Worm (Caenorhabditis elegans): ENCODE data around the gene gcn-1.
A peak's percentile ranks its signal among the peaks of the same experiment; 100 is the strongest.

The gcn-1 gene

DNA sequence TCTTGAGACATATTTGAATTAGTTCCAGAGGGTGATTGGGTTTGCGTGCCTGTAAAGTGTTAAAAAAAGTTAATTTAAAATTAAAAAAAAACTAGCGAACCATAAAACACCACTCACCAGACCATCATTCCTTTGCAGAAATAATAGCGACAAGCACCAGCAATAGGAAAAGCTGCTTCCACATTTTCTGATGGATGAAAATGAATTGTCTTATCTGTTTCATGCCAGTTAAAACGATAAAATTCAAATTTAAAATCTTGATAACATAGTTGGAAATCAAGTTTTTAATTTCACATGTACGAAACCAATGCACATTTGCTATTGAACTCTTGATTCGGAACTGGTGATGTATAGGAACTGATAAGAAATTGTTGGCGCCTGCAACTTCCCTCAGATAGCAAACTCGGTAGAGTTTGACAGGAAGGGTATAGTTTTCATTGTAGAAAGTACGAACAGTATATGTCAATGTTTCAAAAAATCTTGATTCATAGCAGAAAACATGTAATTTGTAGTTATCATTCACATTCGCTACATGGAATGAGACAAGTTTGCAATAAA is 87.9 kb downstream of the gcn-1 start, which contains the start of gene C39B5.10:
C39B5.10 (minus strand) TSS at position 51 of the 558 bp plus-strand sequence.
- TF ChIP-seq eyg-1 (tag; optimal IDR thresholded peaks at IDR 0.05): no peak
- no peak for TF ChIP-seq zip-5 (tag; optimal IDR thresholded peaks at IDR 0.05)
- no peak for TF ChIP-seq T23F11.4 (GFP tag; optimal IDR thresholded peaks at IDR 0.05)
- TF ChIP-seq elt-2 (tag; optimal IDR thresholded peaks at IDR 0.05): peak; percentile 13
- no peak for TF ChIP-seq ceh-30 (tag; optimal IDR thresholded peaks at IDR 0.05)
- no peak for TF ChIP-seq ceh-45 (GFP tag; IDR thresholded peaks at IDR 0.05)
- TF ChIP-seq ref-2 (tag; optimal IDR thresholded peaks at IDR 0.05): no peak
- TF ChIP-seq mec-3 (tag; optimal IDR thresholded peaks at IDR 0.05; ENCODE audit: borderline replicate concordance): no peak
- no peak for TF ChIP-seq pha-2 (tag; optimal IDR thresholded peaks at IDR 0.05)

DNA sequence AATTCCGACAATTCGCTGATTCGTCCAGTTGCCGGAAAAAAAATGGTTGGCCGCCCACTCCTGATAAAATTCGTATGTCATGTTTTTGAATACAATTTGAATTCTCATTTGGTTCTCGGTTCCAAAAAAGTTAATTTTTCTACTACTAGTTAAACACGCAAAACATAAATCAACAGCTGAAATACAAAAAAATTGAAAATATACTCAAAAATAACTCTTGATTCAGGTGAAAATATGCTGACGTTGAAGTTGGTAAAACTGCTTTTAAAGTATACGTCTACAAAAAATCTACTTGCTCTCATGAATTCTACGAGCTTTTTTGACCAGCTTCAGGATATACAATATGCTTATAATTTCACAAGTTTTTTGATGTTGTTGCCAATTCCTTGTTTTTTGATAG is 88.7 kb downstream of the gcn-1 start, which contains the start of gene srz-56:
srz-56 (plus strand) TSS at position 301 of the 400 bp plus-strand sequence.
- no peak for TF ChIP-seq hlh-30 (tag; optimal IDR thresholded peaks at IDR 0.05; ENCODE audit: insufficient read depth)

DNA sequence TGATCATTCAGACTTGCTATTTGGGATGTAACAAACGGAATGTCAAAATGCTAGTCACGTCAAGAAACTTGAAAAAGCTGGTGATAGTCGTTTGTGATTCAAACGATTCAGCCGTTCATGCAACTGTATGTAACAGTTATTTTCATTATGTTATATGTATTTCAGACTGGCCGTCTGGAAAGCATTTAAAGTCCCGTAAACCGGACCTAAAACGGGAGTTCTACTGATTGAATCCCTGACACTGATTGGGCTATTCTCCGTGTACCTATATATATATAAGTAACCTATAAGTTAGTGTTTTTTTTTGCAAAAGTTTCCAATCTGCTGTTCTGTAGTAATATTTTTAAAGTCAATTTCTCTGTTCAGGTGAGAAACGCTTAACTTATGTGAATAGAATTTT is 91.9 kb downstream of the gcn-1 start:
- TF ChIP-seq hlh-15 (tag; optimal IDR thresholded peaks at IDR 0.05): no peak
- no peak for TF ChIP-seq ceh-2 (tag; optimal IDR thresholded peaks at IDR 0.05)
- no peak for TF ChIP-seq ztf-16 (tag; optimal IDR thresholded peaks at IDR 0.05)
- no peak for TF ChIP-seq npax-4 (tag; optimal IDR thresholded peaks at IDR 0.05)
- no peak for TF ChIP-seq ahr-1 (tag; optimal IDR thresholded peaks at IDR 0.05)

DNA sequence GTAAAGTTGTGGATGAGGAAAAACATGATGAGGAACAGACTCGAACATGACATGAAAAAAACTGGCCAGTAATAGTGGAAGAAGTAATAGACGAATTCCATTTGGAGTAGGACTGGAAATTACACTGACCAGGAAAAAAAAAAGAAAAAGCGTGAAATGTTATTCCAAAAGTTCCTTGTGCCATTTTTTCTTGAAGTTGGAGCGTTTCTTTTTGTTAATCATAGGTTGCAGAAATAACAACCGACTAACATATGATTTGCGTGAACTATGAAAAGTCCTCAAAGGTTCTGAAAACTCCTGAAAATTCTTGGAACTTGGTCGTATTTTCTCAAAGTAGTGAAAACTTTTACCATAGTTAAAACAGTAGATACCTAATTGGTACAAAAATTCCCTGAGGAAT is 94.0 kb downstream of the gcn-1 start, which contains the start of gene srd-67:
srd-67 (minus strand) TSS at position 101 of the 400 bp plus-strand sequence.
- TF ChIP-seq hlh-13 (GFP tag; optimal IDR thresholded peaks at IDR 0.05) (no peak), ttx-3 (tag; optimal IDR thresholded peaks at IDR 0.05) (no peak), K09A11.1 (tag; optimal IDR thresholded peaks at IDR 0.05; ENCODE audit: insufficient read depth) (no peak), ceh-6 (GFP tag; optimal IDR thresholded peaks at IDR 0.05) (no peak), pax-1 (tag; optimal IDR thresholded peaks at IDR 0.05) (no peak), mec-3 (tag; optimal IDR thresholded peaks at IDR 0.05; ENCODE audit: borderline replicate concordance) (no peak), hlh-15 (tag; optimal IDR thresholded peaks at IDR 0.05) (no peak), pha-4 (tag; optimal IDR thresholded peaks at IDR 0.05) (no peak)
